Fruit fly (Drosophila melanogaster) whole organism, pupa: ENCODE measurements around the gene TotF.

ENCODE experiments used
- CG10348 ChIP-seq: fragments of 200-800 bp; sonication (Bioruptor generic); IDR thresholded peaks from 2 replicates; pipeline ENCODE4 v1.3.6; 2022; ENCODE audit warnings: missing biosample characterization, missing genetic modification characterization
- CG12605 ChIP-seq: fragments of 200-800 bp; sonication (Bioruptor generic); IDR thresholded peaks from 2 replicates; pipeline ENCODE4 v1.3.6; 2022; ENCODE audit warnings: missing biosample characterization, missing genetic modification characterization
- CG15710 ChIP-seq: fragments of 200-800 bp; sonication (Bioruptor generic); optimal IDR thresholded peaks from 2 replicates; lab custom pipeline; 2018; ENCODE audit warnings: missing biosample characterization, mild to moderate bottlenecking, missing genetic modification characterization, moderate library complexity
- CG4496 ChIP-seq: fragments of 200-800 bp; sonication (Bioruptor generic); IDR thresholded peaks from 3 replicates; pipeline ENCODE4 v1.3.6; 2022; ENCODE audit warnings: missing biosample characterization, missing genetic modification characterization
- CG8301 ChIP-seq: fragments of 200-800 bp; sonication (Bioruptor generic); optimal IDR thresholded peaks from 2 replicates; lab custom pipeline; 2018; ENCODE audit warnings: missing biosample characterization, mild to moderate bottlenecking, missing genetic modification characterization
- EcR ChIP-seq: fragments of 200-800 bp; sonication (Bioruptor generic); optimal IDR thresholded peaks from 3 replicates; lab custom pipeline; 2019; ENCODE audit warnings: missing biosample characterization, missing genetic modification characterization, mild to moderate bottlenecking, moderate library complexity, missing genetic modification reagents
- Ets98B ChIP-seq: fragments of 200-800 bp; sonication (Bioruptor generic); IDR thresholded peaks from 2 replicates; pipeline ENCODE4 v1.3.6; 2022; ENCODE audit warnings: missing biosample characterization, missing genetic modification characterization
- gl ChIP-seq: fragments of 200-800 bp; sonication (Bioruptor generic); optimal IDR thresholded peaks from 2 replicates; lab custom pipeline; 2018; ENCODE audit warnings: missing biosample characterization, mild to moderate bottlenecking, missing genetic modification characterization
- rn ChIP-seq: fragments of 200-800 bp; sonication (Bioruptor generic); IDR thresholded peaks from 2 replicates; pipeline ENCODE4 v1.3.6; 2022; ENCODE audit warnings: missing biosample characterization, missing genetic modification characterization

DNA sequence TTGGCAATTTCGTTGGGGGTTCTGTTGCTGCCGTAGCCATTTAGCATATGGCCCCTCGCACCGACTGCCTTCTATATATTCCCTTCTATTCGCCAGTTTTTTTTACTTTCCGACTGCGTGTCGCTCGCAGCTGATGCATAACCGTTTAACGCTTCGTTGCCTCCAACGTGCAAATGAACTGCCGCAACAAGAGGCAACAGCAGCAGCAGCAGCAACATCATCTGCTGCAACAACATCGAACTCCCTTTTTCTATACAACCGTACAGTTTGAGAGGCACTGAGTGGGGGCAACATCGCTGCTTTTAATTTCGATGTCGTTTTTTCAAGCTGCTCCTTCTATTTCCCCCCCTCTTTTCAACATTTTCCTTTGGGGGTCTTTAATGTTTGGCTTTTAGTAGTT is 40.0 kb upstream of the TotF start:
- TF ChIP-seq Ets98B (no peak), EcR (GFP tag; lab: Kevin White, UChicago) (no peak), gl (tag; lab: Kevin White, UChicago) (no peak), CG10348 (no peak), rn (GFP tag; lab: Robert Waterston, UW) (no peak), CG15710 (tag; lab: Kevin White, UChicago) (no peak), CG12605 (GFP tag; lab: Robert Waterston, UW) (no peak), CG8301 (tag; lab: Kevin White, UChicago) (no peak), CG4496 (GFP tag; lab: Robert Waterston, UW) (no peak)
